Worm (Caenorhabditis elegans) whole organism, L4 larva: ENCODE results near the gene rgs-7.

ENCODE experiments used
- F10B5.3 ChIP-seq: sonication (generic microtip); optimal IDR thresholded peaks from 2 replicates; lab custom pipeline; 2016; ENCODE audit warnings: mild to moderate bottlenecking, missing genetic modification characterization, missing compliant biosample characterization
- F37D6.2 ChIP-seq: sonication (generic microtip); optimal IDR thresholded peaks from 2 replicates; lab custom pipeline; 2016; ENCODE audit warnings: mild to moderate bottlenecking, missing genetic modification characterization, missing compliant biosample characterization
- F49E8.2 ChIP-seq: sonication (generic microtip); optimal IDR thresholded peaks from 2 replicates; lab custom pipeline; 2016; ENCODE audit warnings: missing compliant biosample characterization, mild to moderate bottlenecking, missing genetic modification characterization, borderline replicate concordance
- R02D3.7 ChIP-seq: fragments of 150-350 bp; sonication (generic microtip); optimal IDR thresholded peaks from 3 replicates; lab custom pipeline; 2014; ENCODE audit warnings: missing biosample characterization, missing genetic modification characterization
- Y48G9A.11 ChIP-seq: fragments of 200-800 bp; sonication (Bioruptor generic); IDR thresholded peaks from 2 replicates; pipeline ENCODE4 v1.3.6; 2022; ENCODE audit warnings: missing genetic modification reagents, missing genetic modification characterization, missing compliant biosample characterization
- ZK337.2 ChIP-seq: fragments of 200-800 bp; sonication (Bioruptor generic); IDR thresholded peaks from 2 replicates; pipeline ENCODE4 v1.3.6; 2022; ENCODE audit warnings: missing genetic modification reagents, missing genetic modification characterization, missing compliant biosample characterization
- aha-1 ChIP-seq: fragments of 150-350 bp; peaks from one replicate; lab custom pipeline; 2014; ENCODE audit warnings: missing biosample characterization, missing genetic modification characterization
- aly-2 ChIP-seq: sonication (generic microtip); optimal IDR thresholded peaks from 2 replicates; lab custom pipeline; 2018; ENCODE audit warnings: missing biosample characterization, missing genetic modification characterization
- ama-1 ChIP-seq: fragments of 150-350 bp; optimal IDR thresholded peaks from 2 replicates; lab custom pipeline; 2014; ENCODE audit warnings: inconsistent platforms, mixed read lengths
- arid-1 ChIP-seq: fragments of 200-800 bp; sonication (Bioruptor generic); conservative IDR thresholded peaks from 2 replicates; pipeline ENCODE4 v1.3.6; 2022; ENCODE audit warnings: missing genetic modification reagents, missing genetic modification characterization, missing compliant biosample characterization
- ceh-20 ChIP-seq: fragments of 200-800 bp; sonication (Bioruptor generic); IDR thresholded peaks from 2 replicates; pipeline ENCODE4 v1.3.6; 2022; ENCODE audit warnings: missing genetic modification reagents, missing genetic modification characterization, missing compliant biosample characterization
- ceh-28 ChIP-seq: fragments of 150-350 bp; optimal IDR thresholded peaks from 2 replicates; lab custom pipeline; 2014; ENCODE audit warnings: missing biosample characterization, missing genetic modification reagents, missing genetic modification characterization
- ceh-44 ChIP-seq: fragments of 200-800 bp; sonication (Bioruptor generic); IDR thresholded peaks from 2 replicates; pipeline ENCODE4 v1.3.6; 2022; ENCODE audit warnings: missing genetic modification reagents, missing genetic modification characterization, missing compliant biosample characterization
- ces-1 ChIP-seq: fragments of 150-350 bp; sonication (generic microtip); optimal IDR thresholded peaks from 4 replicates; lab custom pipeline; 2014; ENCODE audit warnings: missing biosample characterization, missing genetic modification reagents, missing genetic modification characterization
- daf-12 ChIP-seq: fragments of 150-350 bp; optimal IDR thresholded peaks from 2 replicates; lab custom pipeline; 2014; ENCODE audit warnings: missing biosample characterization, missing genetic modification reagents, missing genetic modification characterization
- dmd-6 ChIP-seq: fragments of 200-800 bp; sonication (Bioruptor generic); IDR thresholded peaks from 2 replicates; pipeline ENCODE4 v1.3.6; 2022; ENCODE audit warnings: missing genetic modification reagents, missing genetic modification characterization, missing compliant biosample characterization
- dve-1 ChIP-seq: sonication (generic microtip); optimal IDR thresholded peaks from 2 replicates; lab custom pipeline; 2017; ENCODE audit warnings: antibody characterized with exemption, mild to moderate bottlenecking, missing genetic modification characterization, missing compliant biosample characterization; ENCODE audit not compliant: insufficient read depth
- egl-27 ChIP-seq: sonication (generic microtip); optimal IDR thresholded peaks from 3 replicates; lab custom pipeline; 2017; ENCODE audit warnings: missing biosample characterization, missing genetic modification reagents, missing genetic modification characterization
- fkh-10 ChIP-seq: fragments of 150-350 bp; optimal IDR thresholded peaks from 2 replicates; lab custom pipeline; 2014; ENCODE audit warnings: missing biosample characterization, missing genetic modification reagents, missing genetic modification characterization
- fos-1 ChIP-seq: fragments of 150-350 bp; optimal IDR thresholded peaks from 2 replicates; lab custom pipeline; 2014; ENCODE audit warnings: missing biosample characterization, missing genetic modification characterization
- jun-1 ChIP-seq: fragments of 150-350 bp; optimal IDR thresholded peaks from 2 replicates; lab custom pipeline; 2014; ENCODE audit warnings: missing biosample characterization, missing genetic modification reagents, missing genetic modification characterization
- lin-1 ChIP-seq: fragments of 200-800 bp; sonication (Bioruptor generic); IDR thresholded peaks from 2 replicates; pipeline ENCODE4 v1.3.6; 2022; ENCODE audit warnings: missing genetic modification reagents, missing genetic modification characterization, missing compliant biosample characterization
- lin-15B ChIP-seq: fragments of 150-350 bp; sonication (generic microtip); optimal IDR thresholded peaks from 3 replicates; lab custom pipeline; 2014; ENCODE audit warnings: missing biosample characterization, missing genetic modification characterization
- lin-39 ChIP-seq: fragments of 150-350 bp; optimal IDR thresholded peaks from 2 replicates; lab custom pipeline; 2014; ENCODE audit warnings: missing biosample characterization, missing genetic modification reagents, missing genetic modification characterization
- lir-3 ChIP-seq: sonication (generic microtip); optimal IDR thresholded peaks from 2 replicates; lab custom pipeline; 2016; ENCODE audit warnings: mild to moderate bottlenecking, missing genetic modification characterization, missing compliant biosample characterization
- mxl-2 ChIP-seq: fragments of 200-800 bp; sonication (Bioruptor generic); conservative IDR thresholded peaks from 2 replicates; pipeline ENCODE4 v1.3.6; 2022; ENCODE audit warnings: missing genetic modification reagents, missing genetic modification characterization, missing compliant biosample characterization
- nhr-102 ChIP-seq: sonication (generic microtip); optimal IDR thresholded peaks from 2 replicates; lab custom pipeline; 2016; ENCODE audit warnings: mild to moderate bottlenecking, missing genetic modification characterization, moderate library complexity, missing compliant biosample characterization
- nhr-11 ChIP-seq: fragments of 150-350 bp; optimal IDR thresholded peaks from 2 replicates; lab custom pipeline; 2014; ENCODE audit warnings: missing biosample characterization, missing genetic modification characterization
- nhr-25 ChIP-seq: sonication (generic microtip); optimal IDR thresholded peaks from 2 replicates; lab custom pipeline; 2017; ENCODE audit warnings: missing genetic modification characterization, mild to moderate bottlenecking, missing compliant biosample characterization, antibody characterized with exemption, moderate library complexity, borderline replicate concordance; ENCODE audit not compliant: insufficient read depth
- nhr-28 ChIP-seq: fragments of 150-350 bp; optimal IDR thresholded peaks from 2 replicates; lab custom pipeline; 2014; ENCODE audit warnings: missing biosample characterization, missing genetic modification characterization
- nhr-48 ChIP-seq: sonication (generic microtip); optimal IDR thresholded peaks from 2 replicates; lab custom pipeline; 2016; ENCODE audit warnings: mild to moderate bottlenecking, missing genetic modification characterization, missing compliant biosample characterization
- nhr-6 ChIP-seq: fragments of 150-350 bp; optimal IDR thresholded peaks from 2 replicates; lab custom pipeline; 2014; ENCODE audit warnings: missing biosample characterization, missing genetic modification characterization
- php-3 ChIP-seq: fragments of 200-800 bp; sonication (Bioruptor generic); IDR thresholded peaks from 2 replicates; pipeline ENCODE4 v1.3.6; 2022; ENCODE audit warnings: missing genetic modification reagents, missing genetic modification characterization, missing compliant biosample characterization
- pqm-1 ChIP-seq: sonication (generic microtip); optimal IDR thresholded peaks from 2 replicates; lab custom pipeline; 2017; ENCODE audit warnings: missing biosample characterization, missing genetic modification characterization
- rbr-2 ChIP-seq: sonication (generic microtip); optimal IDR thresholded peaks from 2 replicates; lab custom pipeline; 2016; ENCODE audit warnings: missing genotype, missing genetic modification characterization, missing compliant biosample characterization
- skn-1 ChIP-seq: fragments of 150-350 bp; optimal IDR thresholded peaks from 2 replicates; lab custom pipeline; 2014; ENCODE audit warnings: missing biosample characterization, missing genetic modification characterization
- unc-130 ChIP-seq: sonication (generic microtip); optimal IDR thresholded peaks from 2 replicates; lab custom pipeline; 2016; ENCODE audit warnings: missing genetic modification reagents, missing genetic modification characterization, missing compliant biosample characterization
- unc-62 ChIP-seq, 3 experiments: fragments of 150-350 bp in 1 of 3; sonication (generic microtip); optimal IDR thresholded peaks in 2 of 3; peaks in 1 of 3; 1 replicate in 1 of 3; 2 replicates in 2 of 3; lab custom pipeline; 2014 to 2017; ENCODE audit warnings: missing biosample characterization in 3 of 3, missing genetic modification characterization in 3 of 3, missing genetic modification reagents in 3 of 3, missing genotype in 1 of 3
- vab-7 ChIP-seq: fragments of 200-800 bp; sonication (Bioruptor generic); IDR thresholded peaks from 2 replicates; pipeline ENCODE4 v1.3.6; 2022; ENCODE audit warnings: missing genetic modification reagents, missing genetic modification characterization, missing compliant biosample characterization
- zfp-2 ChIP-seq: sonication (generic microtip); optimal IDR thresholded peaks from 2 replicates; lab custom pipeline; 2016; ENCODE audit warnings: mild to moderate bottlenecking, missing genetic modification characterization, missing compliant biosample characterization

Gene rgs-7

ce11 chrX:3506556-3506955 is 35.8 kb upstream of the rgs-7 start (continued):
- TF ChIP-seq fos-1 (tag; lab: Kevin White, UChicago) = no peak
- TF ChIP-seq mxl-2 (GFP tag; lab: Robert Waterston, UW) = no peak
- no peak for TF ChIP-seq aly-2 (tag; lab: Kevin White, UChicago)
- peak in 1 of 2 experiments; percentile 74 for TF ChIP-seq unc-62 (GFP tag; optimal IDR thresholded peaks at IDR 0.05 in 1 of 2; lab: Kevin White, UChicago)
- no peak for TF ChIP-seq unc-62 (tag; optimal IDR thresholded peaks at IDR 0.05; lab: Kevin White, UChicago)
- TF ChIP-seq F49E8.2 (tag; lab: Kevin White, UChicago) = no peak
- no peak for TF ChIP-seq lin-39
- TF ChIP-seq php-3 = no peak
- no peak for TF ChIP-seq vab-7 (GFP tag; lab: Robert Waterston, UW)
- TF ChIP-seq Y48G9A.11 (GFP tag; lab: Robert Waterston, UW) = no peak
- TF ChIP-seq zfp-2 = no peak
- no peak for TF ChIP-seq lin-1 (GFP tag; lab: Robert Waterston, UW)
- TF ChIP-seq pqm-1 (tag; lab: Kevin White, UChicago) = peak; percentile 89
- no peak for TF ChIP-seq ces-1 (GFP tag; lab: Kevin White, UChicago)

ce11 chrX:3507214-3507613 is 35.1 kb upstream of the rgs-7 start:
- no peak for TF ChIP-seq nhr-6 (tag; lab: Kevin White, UChicago)
- no peak for TF ChIP-seq ceh-44 (GFP tag; lab: Robert Waterston, UW)
- no peak for TF ChIP-seq daf-12 (tag; lab: Kevin White, UChicago)
- no peak for TF ChIP-seq pqm-1 (tag; lab: Kevin White, UChicago)
- no peak for TF ChIP-seq nhr-28 (tag; lab: Kevin White, UChicago)
- no peak for TF ChIP-seq ces-1 (GFP tag; lab: Kevin White, UChicago)
- no peak for TF ChIP-seq ZK337.2 (GFP tag; lab: Robert Waterston, UW)
- no peak for TF ChIP-seq F37D6.2 (tag; lab: Kevin White, UChicago)
- TF ChIP-seq dve-1 = no peak
- no peak for TF ChIP-seq skn-1 (tag; lab: Kevin White, UChicago)
- TF ChIP-seq aly-2 (tag; lab: Kevin White, UChicago) = no peak
- TF ChIP-seq ama-1 (lab: Kevin White, UChicago) = no peak
- TF ChIP-seq lir-3 (tag; lab: Kevin White, UChicago) = no peak
- no peak for TF ChIP-seq dmd-6 (GFP tag; lab: Robert Waterston, UW)
- no peak for TF ChIP-seq nhr-48 (tag; lab: Kevin White, UChicago)
- no peak for TF ChIP-seq ceh-28
- TF ChIP-seq vab-7 (GFP tag; lab: Robert Waterston, UW) = no peak
- TF ChIP-seq lin-15B (tag; lab: Kevin White, UChicago) = no peak

- no peak for TF ChIP-seq R02D3.7 (tag; lab: Kevin White, UChicago)
- no peak for TF ChIP-seq nhr-11
- no peak for TF ChIP-seq unc-130
- no peak for TF ChIP-seq rbr-2 (tag; lab: Kevin White, UChicago)
- TF ChIP-seq F10B5.3 (tag; lab: Kevin White, UChicago) = no peak
- no peak for TF ChIP-seq ceh-20
- no peak for TF ChIP-seq jun-1 (tag; lab: Kevin White, UChicago)
- no peak for TF ChIP-seq Y48G9A.11 (GFP tag; lab: Robert Waterston, UW)
- TF ChIP-seq dve-1 = no peak
- no peak for TF ChIP-seq arid-1
- no peak for TF ChIP-seq nhr-102
- no peak for TF ChIP-seq php-3
These were observed 33.4 kb upstream of the rgs-7 start, which contains the start of gene sox-4 for ce11 chrX:3508906-3509305. Gene sox-4 (minus strand): TSS chrX:3509006.

- TF ChIP-seq aha-1 (tag; lab: Kevin White, UChicago) (no peak), unc-62 (GFP tag; optimal IDR thresholded peaks at IDR 0.05 in 1 of 2; lab: Kevin White, UChicago) (peak in 1 of 2 experiments; percentile 56), unc-62 (tag; optimal IDR thresholded peaks at IDR 0.05; lab: Kevin White, UChicago) (no peak), fkh-10 (GFP tag; lab: Kevin White, UChicago) (peak; percentile 85), nhr-25 (tag; lab: Kevin White, UChicago) (no peak), egl-27 (tag; lab: Kevin White, UChicago) (no peak)
These were observed 28.6 kb upstream of the rgs-7 start for ce11 chrX:3513715-3514114.
